Worm (Caenorhabditis elegans) whole organism, L2 larva: Measurements from ENCODE around the gene F22B7.3.
A peak's percentile ranks its signal among the peaks of the same experiment; 100 is the strongest.

Experiments used
- C34F6.9 ChIP-seq: fragments of 150-350 bp; optimal IDR thresholded peaks from 2 replicates; lab custom pipeline; 2014; ENCODE audit warnings: missing biosample characterization, missing genetic modification characterization
- F13H6.1 ChIP-seq: sonication (generic microtip); optimal IDR thresholded peaks from 2 replicates; lab custom pipeline; 2016; ENCODE audit warnings: missing genetic modification characterization, missing compliant biosample characterization
- alr-1 ChIP-seq: fragments of 150-350 bp; optimal IDR thresholded peaks from 2 replicates; lab custom pipeline; 2014; ENCODE audit warnings: missing biosample characterization, missing genetic modification characterization
- ama-1 ChIP-seq: fragments of 150-350 bp; optimal IDR thresholded peaks from 2 replicates; lab custom pipeline; 2018; ENCODE audit warnings: inconsistent platforms
- blmp-1 ChIP-seq: sonication (generic microtip); optimal IDR thresholded peaks from 2 replicates; lab custom pipeline; 2017; ENCODE audit warnings: missing genetic modification characterization, mild to moderate bottlenecking, missing compliant biosample characterization, antibody characterized with exemption, moderate library complexity; ENCODE audit not compliant: insufficient read depth
- ceh-82 ChIP-seq: fragments of 150-350 bp; optimal IDR thresholded peaks from 2 replicates; lab custom pipeline; 2014; ENCODE audit warnings: missing biosample characterization, missing genetic modification characterization
- crh-2 ChIP-seq: sonication (generic microtip); optimal IDR thresholded peaks from 2 replicates; lab custom pipeline; 2017; ENCODE audit warnings: missing biosample characterization, missing genetic modification characterization
- dmd-4 ChIP-seq: sonication (generic microtip); optimal IDR thresholded peaks from 2 replicates; lab custom pipeline; 2017; ENCODE audit warnings: missing biosample characterization, missing genetic modification characterization
- elt-1 ChIP-seq: fragments of 150-350 bp; optimal IDR thresholded peaks from 2 replicates; lab custom pipeline; 2014; ENCODE audit warnings: missing biosample characterization, missing genetic modification characterization
- elt-3 ChIP-seq: sonication (generic microtip); optimal IDR thresholded peaks from 2 replicates; lab custom pipeline; 2017; ENCODE audit warnings: missing biosample characterization, missing genetic modification characterization
- fos-1 ChIP-seq: fragments of 150-350 bp; optimal IDR thresholded peaks from 2 replicates; lab custom pipeline; 2014; ENCODE audit warnings: missing biosample characterization, missing genetic modification characterization
- gmeb-1 ChIP-seq: fragments of 150-350 bp; optimal IDR thresholded peaks from 2 replicates; lab custom pipeline; 2014; ENCODE audit warnings: missing biosample characterization, missing genetic modification characterization
- lin-13 ChIP-seq: fragments of 150-350 bp; optimal IDR thresholded peaks from 2 replicates; lab custom pipeline; 2014; ENCODE audit warnings: missing biosample characterization, missing genetic modification reagents, missing genetic modification characterization
- lin-39 ChIP-seq: fragments of 150-350 bp; optimal IDR thresholded peaks from 2 replicates; lab custom pipeline; 2014; ENCODE audit warnings: missing biosample characterization, missing genetic modification reagents, missing genetic modification characterization
- lsy-2 ChIP-seq, 2 experiments: fragments of 150-350 bp in 1 of 2; sonication (generic microtip) in 1 of 2; optimal IDR thresholded peaks; 2 replicates each; lab custom pipeline; 2014 to 2017; ENCODE audit warnings: missing biosample characterization in 2 of 2, missing genetic modification characterization in 2 of 2
- mbf-1 ChIP-seq: sonication (generic microtip); optimal IDR thresholded peaks from 2 replicates; lab custom pipeline; 2017; ENCODE audit warnings: missing biosample characterization, missing genetic modification characterization
- mdl-1 ChIP-seq, 2 experiments: fragments of 150-350 bp in 1 of 2; sonication (generic microtip) in 1 of 2; optimal IDR thresholded peaks; 2 replicates each; lab custom pipeline; 2017; ENCODE audit warnings: missing biosample characterization in 2 of 2, missing genetic modification characterization in 2 of 2
- nhr-12 ChIP-seq: fragments of 150-350 bp; optimal IDR thresholded peaks from 2 replicates; lab custom pipeline; 2014; ENCODE audit warnings: missing biosample characterization, missing genetic modification characterization
- nhr-129 ChIP-seq: fragments of 150-350 bp; optimal IDR thresholded peaks from 2 replicates; lab custom pipeline; 2014; ENCODE audit warnings: missing biosample characterization, missing genetic modification characterization
- nhr-21 ChIP-seq: fragments of 150-350 bp; optimal IDR thresholded peaks from 2 replicates; lab custom pipeline; 2014; ENCODE audit warnings: missing biosample characterization, missing genetic modification characterization
- nhr-23 ChIP-seq: fragments of 150-350 bp; optimal IDR thresholded peaks from 2 replicates; lab custom pipeline; 2014; ENCODE audit warnings: missing biosample characterization, missing genetic modification reagents, missing genetic modification characterization
- nhr-237 ChIP-seq: fragments of 150-350 bp; optimal IDR thresholded peaks from 2 replicates; lab custom pipeline; 2014; ENCODE audit warnings: missing biosample characterization, missing genetic modification characterization
- nhr-25 ChIP-seq: fragments of 150-350 bp; sonication (generic microtip); optimal IDR thresholded peaks from 3 replicates; lab custom pipeline; 2014; ENCODE audit warnings: missing biosample characterization, missing genetic modification characterization
- peb-1 ChIP-seq: fragments of 150-350 bp; optimal IDR thresholded peaks from 2 replicates; lab custom pipeline; 2014; ENCODE audit warnings: missing biosample characterization, missing genetic modification characterization
- skn-1 ChIP-seq: sonication (generic microtip); optimal IDR thresholded peaks from 2 replicates; lab custom pipeline; 2017; ENCODE audit warnings: missing biosample characterization, missing genetic modification characterization
- sma-3 ChIP-seq: sonication (generic microtip); optimal IDR thresholded peaks from 2 replicates; lab custom pipeline; 2016; ENCODE audit warnings: missing genetic modification reagents, missing genetic modification characterization, missing compliant biosample characterization
- sma-9 ChIP-seq, 2 experiments: fragments of 150-350 bp in 1 of 2; sonication (generic microtip) in 1 of 2; optimal IDR thresholded peaks; 2 replicates each; lab custom pipeline; 2014 to 2016; ENCODE audit warnings: missing genetic modification characterization in 2 of 2, mild to moderate bottlenecking in 1 of 2, missing biosample characterization in 1 of 2, missing compliant biosample characterization in 1 of 2, missing genetic modification reagents in 1 of 2, moderate library complexity in 1 of 2
- unc-39 ChIP-seq: fragments of 150-350 bp; optimal IDR thresholded peaks from 2 replicates; lab custom pipeline; 2014; ENCODE audit warnings: missing biosample characterization, missing genetic modification characterization
- unc-55 ChIP-seq: fragments of 150-350 bp; sonication (generic microtip); optimal IDR thresholded peaks from 3 replicates; lab custom pipeline; 2014; ENCODE audit warnings: missing biosample characterization, missing genetic modification reagents, missing genetic modification characterization
- unc-62 ChIP-seq: fragments of 150-350 bp; optimal IDR thresholded peaks from 2 replicates; lab custom pipeline; 2014; ENCODE audit warnings: missing biosample characterization, missing genetic modification reagents, missing genetic modification characterization
- zag-1 ChIP-seq: fragments of 150-350 bp; optimal IDR thresholded peaks from 2 replicates; lab custom pipeline; 2014; ENCODE audit warnings: missing biosample characterization, missing genetic modification characterization
- ztf-1 ChIP-seq: fragments of 200-800 bp; sonication (Bioruptor generic); conservative IDR thresholded peaks from 2 replicates; pipeline ENCODE4 v1.3.6; 2022; ENCODE audit warnings: missing genetic modification characterization, missing compliant biosample characterization
- ztf-11 ChIP-seq: sonication (generic microtip); optimal IDR thresholded peaks from 2 replicates; lab custom pipeline; 2017; ENCODE audit warnings: missing biosample characterization, missing genetic modification characterization

F22B7.3 gene

ce11 chrIII:8636803-8637202 lies 11.9 kb upstream of the F22B7.3 start (continued):
- TF ChIP-seq nhr-12 (no peak), nhr-25 (tag; lab: Kevin White, UChicago) (no peak), nhr-23 (tag; lab: Kevin White, UChicago) (no peak), ztf-11 (no peak)

ce11 chrIII:8639188-8639795 lies 9.4 kb upstream of the F22B7.3 start, which contains the start of gene fip-1:
fip-1 (plus strand) TSS chrIII:8639745.
- TF ChIP-seq gmeb-1 (no peak), fos-1 (peak; percentile 16), unc-62 (GFP tag; lab: Kevin White, UChicago) (no peak), sma-3 (GFP tag; lab: Kevin White, UChicago) (peak; percentile 44)

ce11 chrIII:8643639-8644038 lies 5.0 kb upstream of the F22B7.3 start, which contains the start of gene twk-7:
twk-7 (minus strand) TSS chrIII:8643739.
- no peak for TF ChIP-seq nhr-129 (tag; lab: Kevin White, UChicago)
- TF ChIP-seq unc-55: no peak
- no peak for TF ChIP-seq dmd-4 (tag; lab: Kevin White, UChicago)
- TF ChIP-seq peb-1: no peak
- TF ChIP-seq ztf-1 (GFP tag; lab: Robert Waterston, UW): no peak
- no peak for TF ChIP-seq lin-39 (tag; lab: Kevin White, UChicago)
- no peak for TF ChIP-seq blmp-1 (tag; lab: Kevin White, UChicago)
- TF ChIP-seq skn-1 (tag; lab: Kevin White, UChicago): no peak
- no peak for TF ChIP-seq mdl-1 (tag; optimal IDR thresholded peaks at IDR 0.05; lab: Kevin White, UChicago)
- no peak for TF ChIP-seq elt-3 (tag; lab: Kevin White, UChicago)
- no peak for TF ChIP-seq mbf-1 (tag; lab: Kevin White, UChicago)
- TF ChIP-seq C34F6.9 (tag; lab: Kevin White, UChicago): no peak
- no peak for TF ChIP-seq elt-1 (tag; lab: Kevin White, UChicago)
- TF ChIP-seq unc-62 (GFP tag; lab: Kevin White, UChicago): no peak
- no peak for TF ChIP-seq sma-3 (GFP tag; lab: Kevin White, UChicago)
- TF ChIP-seq unc-39 (tag; lab: Kevin White, UChicago): no peak
- TF ChIP-seq crh-2: no peak
- no peak for TF ChIP-seq nhr-25 (tag; lab: Kevin White, UChicago)
- TF ChIP-seq ama-1 (lab: Kevin White, UChicago): no peak
- TF ChIP-seq F13H6.1 (tag; lab: Kevin White, UChicago): no peak
- TF ChIP-seq, all 48 proteins: peak for 0

ce11 chrIII:8646021-8646420 lies 2.7 kb upstream of the F22B7.3 start:
- TF ChIP-seq nhr-237 (no peak), fos-1 (peak; percentile 32), sma-9 (GFP tag; optimal IDR thresholded peaks at IDR 0.05; lab: Kevin White, UChicago) (peak; percentile 9), sma-9 (tag; optimal IDR thresholded peaks at IDR 0.05; lab: Kevin White, UChicago) (no peak)
- TF ChIP-seq, all 48 proteins: peak for 2

- TF ChIP-seq lin-13 (GFP tag; lab: Kevin White, UChicago) (peak; percentile 43), nhr-129 (tag; lab: Kevin White, UChicago) (peak; percentile 37), zag-1 (tag; lab: Kevin White, UChicago) (no peak), alr-1 (tag; lab: Kevin White, UChicago) (no peak), nhr-21 (tag; lab: Kevin White, UChicago) (no peak), unc-55 (peak; percentile 62), lsy-2 (tag; optimal IDR thresholded peaks at IDR 0.05; lab: Kevin White, UChicago) (peak in 1 of 2 experiments; percentile 48), ceh-82 (tag; lab: Kevin White, UChicago) (no peak), C34F6.9 (tag; lab: Kevin White, UChicago) (no peak), sma-3 (GFP tag; lab: Kevin White, UChicago) (peak; percentile 10)
Measured at ce11 chrIII:8650235-8650817, 1.6 kb downstream of the F22B7.3 start, which contains the start of gene flp-23. flp-23 (plus strand) TSS chrIII:8650767.
